Worm (Caenorhabditis elegans) whole organism, mixed stage, embryonic: ENCODE results near the gene rps-5.

Experiments used
- ceh-83 ChIP-seq: fragments of 200-800 bp; sonication (Bioruptor generic); optimal IDR thresholded peaks from 2 replicates; lab custom pipeline; 2018; ENCODE audit warnings: mild to moderate bottlenecking, missing genetic modification characterization, missing compliant biosample characterization
- nhr-237 ChIP-seq: fragments of 150-350 bp; optimal IDR thresholded peaks from 2 replicates; lab custom pipeline; 2014; ENCODE audit warnings: missing biosample characterization, missing genetic modification characterization
- nhr-28 ChIP-seq: fragments of 150-350 bp; optimal IDR thresholded peaks from 2 replicates; lab custom pipeline; 2014; ENCODE audit warnings: missing biosample characterization, missing genetic modification characterization
- snpc-4 ChIP-seq: fragments of 150-350 bp; optimal IDR thresholded peaks from 2 replicates; lab custom pipeline; 2014; ENCODE audit warnings: missing biosample characterization, missing genetic modification characterization
- unc-62 ChIP-seq: fragments of 150-350 bp; optimal IDR thresholded peaks from 2 replicates; lab custom pipeline; 2014; ENCODE audit warnings: missing biosample characterization, missing genetic modification reagents, missing genetic modification characterization

DNA sequence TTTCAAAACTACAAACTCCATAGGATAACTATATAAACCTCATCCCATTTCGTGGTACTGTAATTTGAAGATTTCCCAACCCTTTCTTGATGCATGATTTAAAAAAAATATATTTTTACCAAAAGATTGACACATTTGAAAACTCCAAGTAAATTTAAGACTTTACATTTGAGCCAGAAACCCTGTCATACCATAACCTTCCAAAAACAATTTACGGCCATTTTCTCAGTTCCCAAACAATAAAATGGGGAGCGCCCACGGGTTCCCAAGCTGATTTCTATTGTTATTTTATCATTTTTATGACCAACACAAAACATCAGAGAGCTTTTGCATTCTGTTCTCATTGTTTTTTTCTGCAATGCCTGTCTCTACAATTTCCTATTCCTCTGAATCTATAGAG lies 1.8 kb upstream of the rps-5 start, which contains the start of gene clc-9:
- TF ChIP-seq unc-62, result no peak
- no peak for TF ChIP-seq nhr-28 (tag; lab: Kevin White, UChicago)
- no peak for TF ChIP-seq snpc-4 (tag; lab: Kevin White, UChicago)
- no peak for TF ChIP-seq nhr-237 (tag; lab: Kevin White, UChicago)
- no peak for TF ChIP-seq ceh-83 (GFP tag; lab: Kevin White, UChicago)
